Fruit fly (Drosophila melanogaster) whole organism, embryonic: ENCODE data around the gene Tet.

Experiments
- Blimp-1 ChIP-seq: fragments of 200-800 bp; sonication (Bioruptor generic); optimal IDR thresholded peaks from 3 replicates; lab custom pipeline; 2018; ENCODE audit warnings: missing biosample characterization, missing genetic modification characterization, mild to moderate bottlenecking, moderate library complexity, missing genetic modification reagents
- Bteb2 ChIP-seq: fragments of 200-800 bp; sonication (Bioruptor generic); optimal IDR thresholded peaks from 2 replicates; lab custom pipeline; 2016; ENCODE audit warnings: missing biosample characterization, missing genetic modification characterization
- CG11093 ChIP-seq: fragments of 200-800 bp; sonication (Bioruptor generic); IDR thresholded peaks from 3 replicates; pipeline ENCODE4 v1.3.6; 2022; ENCODE audit warnings: missing biosample characterization, missing genetic modification characterization
- CG14050 ChIP-seq: fragments of 200-800 bp; sonication (Bioruptor generic); IDR thresholded peaks from 3 replicates; pipeline ENCODE4 v1.3.6; 2022; ENCODE audit warnings: missing biosample characterization, missing genetic modification characterization
- CG16815 ChIP-seq: fragments of 200-800 bp; sonication (Bioruptor generic); optimal IDR thresholded peaks from 3 replicates; lab custom pipeline; 2017; ENCODE audit warnings: missing biosample characterization, mild to moderate bottlenecking, missing genetic modification characterization
- CG17568 ChIP-seq: fragments of 200-800 bp; sonication (Bioruptor generic); optimal IDR thresholded peaks from 2 replicates; lab custom pipeline; 2018; ENCODE audit warnings: missing biosample characterization, mild to moderate bottlenecking, missing genetic modification characterization, moderate library complexity
- CG2116 ChIP-seq: fragments of 200-800 bp; sonication (Bioruptor generic); optimal IDR thresholded peaks from 3 replicates; lab custom pipeline; 2018; ENCODE audit warnings: missing biosample characterization, mild to moderate bottlenecking, missing genetic modification characterization
- CG2199 ChIP-seq: fragments of 200-800 bp; sonication (Bioruptor generic); IDR thresholded peaks from 3 replicates; pipeline ENCODE4 v1.3.6; 2022; ENCODE audit warnings: missing biosample characterization, missing genetic modification characterization
- CG2889 ChIP-seq: fragments of 200-800 bp; sonication (Bioruptor generic); IDR thresholded peaks from 3 replicates; pipeline ENCODE4 v1.3.6; 2022; ENCODE audit warnings: missing biosample characterization, missing genetic modification characterization
- CG30431 ChIP-seq: fragments of 200-800 bp; sonication (Bioruptor generic); optimal IDR thresholded peaks from 2 replicates; lab custom pipeline; 2017; ENCODE audit warnings: missing biosample characterization, missing genetic modification characterization
- CG31365 ChIP-seq: fragments of 200-800 bp; sonication (Bioruptor generic); optimal IDR thresholded peaks from 2 replicates; lab custom pipeline; 2018; ENCODE audit warnings: missing biosample characterization, mild to moderate bottlenecking, missing genetic modification characterization
- CG3847 ChIP-seq: fragments of 200-800 bp; sonication (Bioruptor generic); IDR thresholded peaks from 2 replicates; pipeline ENCODE4 v1.3.6; 2022; ENCODE audit warnings: missing biosample characterization, missing genetic modification characterization
- CG5180 ChIP-seq: fragments of 200-800 bp; sonication (Bioruptor generic); optimal IDR thresholded peaks from 3 replicates; lab custom pipeline; 2017; ENCODE audit warnings: missing biosample characterization, missing genetic modification characterization, mild to moderate bottlenecking, moderate library complexity, missing genetic modification reagents
- CG6175 ChIP-seq: fragments of 200-800 bp; sonication (Bioruptor generic); IDR thresholded peaks from 3 replicates; pipeline ENCODE4 v1.3.6; 2022; ENCODE audit warnings: missing biosample characterization, missing genetic modification characterization
- CG6689 ChIP-seq: fragments of 200-800 bp; sonication (Bioruptor generic); IDR thresholded peaks from 2 replicates; pipeline ENCODE4 v1.3.6; 2022; ENCODE audit warnings: missing biosample characterization, missing genetic modification characterization
- CG7556 ChIP-seq: fragments of 200-800 bp; sonication (Bioruptor generic); optimal IDR thresholded peaks from 2 replicates; lab custom pipeline; 2017; ENCODE audit warnings: missing biosample characterization, mild to moderate bottlenecking, missing genetic modification characterization
- CG9609 ChIP-seq: fragments of 200-800 bp; sonication (Bioruptor generic); optimal IDR thresholded peaks from 3 replicates; lab custom pipeline; 2016; ENCODE audit warnings: missing biosample characterization, missing genetic modification characterization
- CG9817 ChIP-seq: fragments of 200-800 bp; sonication (Bioruptor generic); optimal IDR thresholded peaks from 2 replicates; lab custom pipeline; 2018; ENCODE audit warnings: missing biosample characterization, mild to moderate bottlenecking, missing genetic modification characterization, moderate library complexity
- CkIIα-i1 ChIP-seq: fragments of 200-800 bp; sonication (Bioruptor generic); IDR thresholded peaks from 2 replicates; pipeline ENCODE4 v1.3.6; 2022; ENCODE audit warnings: missing biosample characterization, missing genetic modification characterization
- Dad ChIP-seq: fragments of 200-800 bp; sonication (Bioruptor generic); optimal IDR thresholded peaks from 3 replicates; lab custom pipeline; 2016; ENCODE audit warnings: missing biosample characterization, missing genetic modification characterization
- Dip3 ChIP-seq: fragments of 200-800 bp; sonication (Bioruptor generic); optimal IDR thresholded peaks from 3 replicates; lab custom pipeline; 2016; ENCODE audit warnings: missing biosample characterization, missing genetic modification characterization
- Doc3 ChIP-seq: fragments of 200-800 bp; sonication (Bioruptor generic); IDR thresholded peaks from 3 replicates; pipeline ENCODE4 v1.3.6; 2022; ENCODE audit warnings: missing biosample characterization, missing genetic modification characterization; ENCODE audit not compliant: partially characterized antibody
- E2f2 ChIP-seq: fragments of 200-800 bp; sonication (Bioruptor generic); IDR thresholded peaks from 2 replicates; pipeline ENCODE4 v1.3.6; 2022; ENCODE audit warnings: missing biosample characterization, missing genetic modification characterization
- GATAe ChIP-seq: fragments of 200-800 bp; sonication (Bioruptor generic); conservative IDR thresholded peaks from 2 replicates; pipeline ENCODE4 v1.3.6; 2022; ENCODE audit warnings: missing biosample characterization, missing genetic modification characterization
- Gug ChIP-seq: fragments of 200-800 bp; sonication (Bioruptor generic); IDR thresholded peaks from 4 replicates; pipeline ENCODE4 v1.3.6; 2022; ENCODE audit warnings: missing biosample characterization, missing genetic modification characterization
- Hand ChIP-seq: fragments of 200-800 bp; sonication (Bioruptor generic); optimal IDR thresholded peaks from 2 replicates; lab custom pipeline; 2017; ENCODE audit warnings: mild to moderate bottlenecking, missing biosample characterization, missing genetic modification reagents, missing genetic modification characterization
- Kr ChIP-seq: fragments of 200-800 bp; sonication (Bioruptor generic); optimal IDR thresholded peaks from 2 replicates; lab custom pipeline; 2017; ENCODE audit warnings: missing biosample characterization, mild to moderate bottlenecking, missing genetic modification characterization
- Mad ChIP-seq: fragments of 200-800 bp; sonication (Bioruptor generic); optimal IDR thresholded peaks from 2 replicates; lab custom pipeline; 2016; ENCODE audit warnings: missing biosample characterization, missing genetic modification characterization
- Mrtf ChIP-seq: fragments of 200-800 bp; sonication (Bioruptor generic); IDR thresholded peaks from 3 replicates; pipeline ENCODE4 v1.3.6; 2022; ENCODE audit warnings: missing biosample characterization, missing genetic modification characterization
- NK7.1 ChIP-seq: fragments of 200-800 bp; sonication (Bioruptor generic); optimal IDR thresholded peaks from 3 replicates; lab custom pipeline; 2016; ENCODE audit warnings: missing biosample characterization, missing genetic modification characterization
- Sin3A ChIP-seq: fragments of >200 bp; optimal IDR thresholded peaks from 2 replicates; lab custom pipeline; 2018
- Taf1 ChIP-seq: fragments of 200-800 bp; sonication (Bioruptor generic); IDR thresholded peaks from 2 replicates; pipeline ENCODE4 v1.3.6; 2022; ENCODE audit warnings: missing biosample characterization, missing genetic modification characterization
- Xbp1 ChIP-seq: fragments of 200-800 bp; sonication (Bioruptor generic); optimal IDR thresholded peaks from 3 replicates; lab custom pipeline; 2016; ENCODE audit warnings: missing biosample characterization, mild to moderate bottlenecking, missing genetic modification characterization
- YL-1 ChIP-seq: fragments of 200-800 bp; sonication (Bioruptor generic); optimal IDR thresholded peaks from 3 replicates; lab custom pipeline; 2017; ENCODE audit warnings: missing biosample characterization, mild to moderate bottlenecking, missing genetic modification characterization
- ap ChIP-seq: fragments of 200-800 bp; sonication (Bioruptor generic); IDR thresholded peaks from 2 replicates; pipeline ENCODE4 v1.3.6; 2022; ENCODE audit warnings: missing biosample characterization, missing genetic modification characterization
- cwo ChIP-seq: fragments of 200-800 bp; sonication (Bioruptor generic); optimal IDR thresholded peaks from 3 replicates; lab custom pipeline; 2017; ENCODE audit warnings: missing biosample characterization, missing genetic modification characterization, mild to moderate bottlenecking, moderate library complexity, missing genetic modification reagents
- dysf ChIP-seq: fragments of 200-800 bp; sonication (Bioruptor generic); IDR thresholded peaks from 3 replicates; pipeline ENCODE4 v1.3.6; 2022; ENCODE audit warnings: missing biosample characterization, missing genetic modification characterization
- gfzf ChIP-seq: fragments of 200-800 bp; sonication (Bioruptor generic); optimal IDR thresholded peaks from 2 replicates; lab custom pipeline; 2016; ENCODE audit warnings: missing biosample characterization, mild to moderate bottlenecking, missing genetic modification characterization, moderate library complexity
- gt ChIP-seq: fragments of 200-800 bp; sonication (Bioruptor generic); IDR thresholded peaks from 2 replicates; pipeline ENCODE4 v1.3.6; 2022; ENCODE audit warnings: missing biosample characterization, missing genetic modification characterization
- hbn ChIP-seq: fragments of 200-800 bp; sonication (Bioruptor generic); IDR thresholded peaks from 2 replicates; pipeline ENCODE4 v1.3.6; 2022; ENCODE audit warnings: missing biosample characterization, missing genetic modification characterization; ENCODE audit not compliant: partially characterized antibody
- insv ChIP-seq, 2 experiments: fragments of 200-800 bp; sonication (Bioruptor generic); optimal IDR thresholded peaks; 3 replicates each; lab custom pipeline; 2016 to 2018; ENCODE audit warnings: missing biosample characterization in 2 of 2, missing genetic modification characterization in 2 of 2
- kay ChIP-seq: fragments of 200-800 bp; sonication (Bioruptor generic); optimal IDR thresholded peaks from 2 replicates; lab custom pipeline; 2016; ENCODE audit warnings: missing biosample characterization, missing genetic modification characterization
- pfk ChIP-seq: fragments of 200-800 bp; sonication (Bioruptor generic); optimal IDR thresholded peaks from 2 replicates; lab custom pipeline; 2018; ENCODE audit warnings: missing biosample characterization, mild to moderate bottlenecking, missing genetic modification characterization, moderate library complexity
- sd ChIP-seq: fragments of 200-800 bp; sonication (Bioruptor generic); optimal IDR thresholded peaks from 3 replicates; lab custom pipeline; 2018; ENCODE audit warnings: missing biosample characterization, mild to moderate bottlenecking, missing genetic modification characterization, moderate library complexity
- sens-2 ChIP-seq: fragments of 200-800 bp; sonication (Bioruptor generic); IDR thresholded peaks from 2 replicates; pipeline ENCODE4 v1.3.6; 2022; ENCODE audit warnings: missing biosample characterization, missing genetic modification characterization
- shn ChIP-seq: fragments of 200-800 bp; sonication (Bioruptor generic); optimal IDR thresholded peaks from 3 replicates; lab custom pipeline; 2016; ENCODE audit warnings: missing biosample characterization, missing genetic modification characterization
- ssp ChIP-seq: fragments of 200-800 bp; sonication (Bioruptor generic); IDR thresholded peaks from 2 replicates; pipeline ENCODE4 v1.3.6; 2022; ENCODE audit warnings: missing biosample characterization, missing genetic modification characterization
- sug ChIP-seq: fragments of 200-800 bp; optimal IDR thresholded peaks from 2 replicates; lab custom pipeline; 2019; ENCODE audit warnings: missing biosample characterization, mild to moderate bottlenecking, missing genetic modification characterization, moderate library complexity
- tgo ChIP-seq: fragments of 200-800 bp; sonication (Bioruptor generic); IDR thresholded peaks from 3 replicates; pipeline ENCODE4 v1.3.6; 2022; ENCODE audit warnings: missing biosample characterization, missing genetic modification characterization
- yki ChIP-seq: fragments of >200 bp; optimal IDR thresholded peaks from 3 replicates; lab custom pipeline; 2018

Tet gene

dm6 chr3L:2766269-2767088, 112.5 kb downstream of the Tet start, which contains the start of the genes Mrtf and Non2 (continued):
- TF ChIP-seq CkIIα-i1 (no peak), yki (no peak), ap (GFP tag; lab: Robert Waterston, UW) (no peak), Kr (GFP tag; lab: Kevin White, UChicago) (no peak), CG2199 (GFP tag; lab: Robert Waterston, UW) (no peak), E2f2 (GFP tag; lab: Robert Waterston, UW) (no peak), Hand (GFP tag; lab: Kevin White, UChicago) (no peak), YL-1 (GFP tag; lab: Kevin White, UChicago) (no peak), GATAe (no peak), Sin3A (peak; percentile 42), ssp (GFP tag; lab: Robert Waterston, UW) (peak; percentile 26; the same call in 1 of the 2 replicates), sug (tag; lab: Kevin White, UChicago) (peak; percentile 55), gt (GFP tag; lab: Robert Waterston, UW) (no peak), Mrtf (GFP tag; lab: Robert Waterston, UW) (peak; percentile 73), CG9609 (peak; percentile 46), Dip3 (GFP tag; lab: Kevin White, UChicago) (peak; percentile 69), kay (peak; percentile 24), CG2889 (GFP tag; lab: Robert Waterston, UW) (no peak), tgo (GFP tag; lab: Robert Waterston, UW) (peak; percentile 45; the same call in 2 of the 3 replicates), CG30431 (GFP tag; lab: Kevin White, UChicago) (no peak), insv (GFP tag; optimal IDR thresholded peaks at IDR 0.05; lab: Kevin White, UChicago) (no peak), Gug (GFP tag; lab: Robert Waterston, UW) (peak; percentile 62; the same call in 3 of the 4 replicates), Doc3 (peak; percentile 76), CG11093 (GFP tag; lab: Robert Waterston, UW) (no peak), CG7556 (GFP tag; lab: Kevin White, UChicago) (peak; percentile 55), cwo (GFP tag; lab: Kevin White, UChicago) (peak; percentile 16), Bteb2 (GFP tag; lab: Kevin White, UChicago) (peak; percentile 18), CG31365 (no peak), CG6689 (GFP tag; lab: Robert Waterston, UW) (peak; percentile 30; the same call in 1 of the 2 replicates), Mad (peak; percentile 48), CG2116 (GFP tag; lab: Kevin White, UChicago) (peak; percentile 98), hbn (GFP tag; lab: Robert Waterston, UW) (peak; percentile 69), dysf (GFP tag; lab: Robert Waterston, UW) (peak; percentile 67), pfk (GFP tag; lab: Kevin White, UChicago) (no peak), NK7.1 (GFP tag; lab: Kevin White, UChicago) (no peak), CG3847 (peak; percentile 57; the same call in 1 of the 2 replicates), sens-2 (GFP tag; lab: Robert Waterston, UW) (no peak), CG14050 (GFP tag; lab: Robert Waterston, UW) (no peak; the same call in 2 of the 3 replicates), CG6175 (GFP tag; lab: Robert Waterston, UW) (no peak), CG9817 (peak; percentile 60), Xbp1 (GFP tag; lab: Kevin White, UChicago) (peak; percentile 75), CG17568 (no peak), sd (tag; lab: Kevin White, UChicago) (peak; percentile 10), Blimp-1 (GFP tag; lab: Kevin White, UChicago) (peak; percentile 11), Taf1 (no peak), CG5180 (GFP tag; lab: Kevin White, UChicago) (no peak), CG16815 (peak; percentile 42), Dad (GFP tag; lab: Kevin White, UChicago) (no peak), shn (GFP tag; lab: Kevin White, UChicago) (peak; percentile 65), gfzf (peak; percentile 19)
